Worm (Caenorhabditis elegans) whole organism, late embryonic: ENCODE results near the gene T10C6.6.

Experiments
- ama-1 ChIP-seq: fragments of 150-350 bp; optimal IDR thresholded peaks from 2 replicates; lab custom pipeline; 2014
- hlh-13 ChIP-seq: fragments of 200-800 bp; sonication (Bioruptor generic); optimal IDR thresholded peaks from 2 replicates; lab custom pipeline; 2018; ENCODE audit warnings: mild to moderate bottlenecking, missing genetic modification characterization, missing compliant biosample characterization
- madf-2 ChIP-seq: sonication (generic microtip); optimal IDR thresholded peaks from 2 replicates; lab custom pipeline; 2017; ENCODE audit warnings: missing genetic modification characterization, missing compliant biosample characterization
- nhr-11 ChIP-seq: fragments of 150-350 bp; optimal IDR thresholded peaks from 2 replicates; lab custom pipeline; 2014; ENCODE audit warnings: missing biosample characterization, missing genetic modification characterization
- pax-1 ChIP-seq: fragments of 150-350 bp; optimal IDR thresholded peaks from 2 replicates; lab custom pipeline; 2014; ENCODE audit warnings: missing biosample characterization, missing genetic modification characterization
- pha-2 ChIP-seq: sonication (generic microtip); optimal IDR thresholded peaks from 2 replicates; lab custom pipeline; 2017; ENCODE audit warnings: mild to moderate bottlenecking, missing genetic modification characterization, missing compliant biosample characterization
- pha-4 ChIP-seq: fragments of 150-350 bp; optimal IDR thresholded peaks from 2 replicates; lab custom pipeline; 2018; ENCODE audit warnings: missing biosample characterization, missing genetic modification reagents, missing genetic modification characterization
- rnt-1 ChIP-seq: sonication (generic microtip); optimal IDR thresholded peaks from 2 replicates; lab custom pipeline; 2016; ENCODE audit warnings: missing genetic modification characterization, missing compliant biosample characterization
- syd-9 ChIP-seq: sonication (generic microtip); optimal IDR thresholded peaks from 2 replicates; lab custom pipeline; 2016; ENCODE audit warnings: mild to moderate bottlenecking, missing genetic modification characterization, moderate library complexity, missing compliant biosample characterization
- unc-42 ChIP-seq: sonication (generic microtip); optimal IDR thresholded peaks from 2 replicates; lab custom pipeline; 2016; ENCODE audit warnings: missing genotype, missing genetic modification characterization, missing compliant biosample characterization
- unc-55 ChIP-seq: sonication (generic microtip); optimal IDR thresholded peaks from 2 replicates; lab custom pipeline; 2017; ENCODE audit warnings: missing biosample characterization, missing genetic modification reagents, missing genetic modification characterization

DNA sequence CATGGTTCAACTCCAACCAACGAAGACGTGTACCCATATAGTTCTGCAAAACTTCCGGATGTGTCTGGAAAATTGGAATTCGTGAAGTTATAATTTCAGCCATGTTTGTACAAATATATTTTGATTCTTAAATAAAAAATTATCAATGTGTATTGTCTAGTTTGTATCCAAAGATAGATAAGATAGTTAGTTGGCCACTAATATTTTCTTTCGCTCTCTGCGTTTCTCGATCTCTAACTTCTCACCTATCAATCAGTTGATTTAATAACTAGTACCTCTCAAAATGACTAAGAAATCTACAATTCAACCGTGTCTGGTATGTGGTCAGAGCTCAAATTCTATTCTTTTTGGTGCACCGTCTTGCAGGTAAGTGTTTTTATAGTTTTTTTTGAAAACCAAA, 47.0 kb downstream of the T10C6.6 start, which contains the start of gene nhr-176:
- TF ChIP-seq hlh-13 (GFP tag; lab: Kevin White, UChicago) (no peak), pha-4 (tag; lab: Kevin White, UChicago) (no peak), madf-2 (tag; lab: Kevin White, UChicago) (no peak), pha-2 (tag; lab: Kevin White, UChicago) (no peak), syd-9 (no peak), nhr-11 (tag; lab: Kevin White, UChicago) (no peak), pax-1 (no peak), rnt-1 (tag; lab: Kevin White, UChicago) (no peak), unc-42 (tag; lab: Kevin White, UChicago) (no peak), unc-55 (GFP tag; lab: Kevin White, UChicago) (no peak), ama-1 (lab: Kevin White, UChicago) (no peak)
